Worm (Caenorhabditis elegans): Measurements from ENCODE around the gene C27C12.1.

Gene C27C12.1

ce11 chrX:14818464-14819259 is 34.9 kb downstream of the C27C12.1 start, which contains the start of gene epn-1:
TSS of gene epn-1 (minus strand) at chrX:14818514.
- TF ChIP-seq tbx-2 (tag; optimal IDR thresholded peaks at IDR 0.05) = peak; percentile 98
- peak; percentile 16 for TF ChIP-seq zip-5 (tag; optimal IDR thresholded peaks at IDR 0.05)
- no peak for TF ChIP-seq npax-4 (tag; optimal IDR thresholded peaks at IDR 0.05)
- peak; percentile 94 for TF ChIP-seq ceh-14 (tag; optimal IDR thresholded peaks at IDR 0.05)
- TF ChIP-seq hlh-15 (tag; optimal IDR thresholded peaks at IDR 0.05) = no peak
- peak; percentile 22 for TF ChIP-seq unc-86 (tag; optimal IDR thresholded peaks at IDR 0.05)
- peak; percentile 85 for TF ChIP-seq eyg-1 (tag; optimal IDR thresholded peaks at IDR 0.05)
- TF ChIP-seq tbx-7 (tag; optimal IDR thresholded peaks at IDR 0.05) = peak; percentile 14
- no peak for TF ChIP-seq ttx-3 (tag; optimal IDR thresholded peaks at IDR 0.05)
- TF ChIP-seq fax-1 (tag; optimal IDR thresholded peaks at IDR 0.05) = peak; percentile 52
- no peak for TF ChIP-seq ahr-1 (tag; optimal IDR thresholded peaks at IDR 0.05)
- TF ChIP-seq hlh-13 (GFP tag; optimal IDR thresholded peaks at IDR 0.05) = no peak
- peak; percentile 81 for TF ChIP-seq madf-2 (tag; optimal IDR thresholded peaks at IDR 0.05)
- peak; percentile 54 for TF ChIP-seq ceh-19 (GFP tag; optimal IDR thresholded peaks at IDR 0.05)
- TF ChIP-seq nhr-11 (tag; optimal IDR thresholded peaks at IDR 0.05) = no peak
- peak; percentile 94 for TF ChIP-seq sdc-2 (tag; optimal IDR thresholded peaks at IDR 0.05)
- TF ChIP-seq ama-1 (optimal IDR thresholded peaks at IDR 0.05) = peak; percentile 27
- peak; percentile 95 for TF ChIP-seq rnt-1 (tag; optimal IDR thresholded peaks at IDR 0.05)
- peak; percentile 64 for TF ChIP-seq K09A11.1 (tag; optimal IDR thresholded peaks at IDR 0.05; ENCODE audit: insufficient read depth)
- no peak for TF ChIP-seq pha-4 (tag; optimal IDR thresholded peaks at IDR 0.05)
- TF ChIP-seq pha-2 (tag; optimal IDR thresholded peaks at IDR 0.05) = no peak
- TF ChIP-seq elt-4 (tag; optimal IDR thresholded peaks at IDR 0.05) = no peak
- peak; percentile 62 for TF ChIP-seq pag-3 (tag; optimal IDR thresholded peaks at IDR 0.05; ENCODE audit: borderline replicate concordance)
- TF ChIP-seq ceh-48 (tag; optimal IDR thresholded peaks at IDR 0.05) = no peak
- TF ChIP-seq che-1 (tag; optimal IDR thresholded peaks at IDR 0.05) = no peak
- peak; percentile 50 for TF ChIP-seq ceh-22 (tag; optimal IDR thresholded peaks at IDR 0.05)
- TF ChIP-seq odd-2 (tag; optimal IDR thresholded peaks at IDR 0.05) = no peak
- peak; percentile 48 for TF ChIP-seq Y22D7AL.16 (tag; optimal IDR thresholded peaks at IDR 0.05)
- peak; percentile 97 for TF ChIP-seq ceh-18 (tag; optimal IDR thresholded peaks at IDR 0.05)
- TF ChIP-seq pax-1 (tag; optimal IDR thresholded peaks at IDR 0.05) = no peak
- TF ChIP-seq fkh-6 (tag; optimal IDR thresholded peaks at IDR 0.05) = peak; percentile 21
- TF ChIP-seq elt-2 (tag; optimal IDR thresholded peaks at IDR 0.05) = peak; percentile 87
- TF ChIP-seq F13H6.1 (tag; optimal IDR thresholded peaks at IDR 0.05) = peak; percentile 95
- TF ChIP-seq fkh-10 (GFP tag; optimal IDR thresholded peaks at IDR 0.05) = peak; percentile 8
- peak; percentile 52 for TF ChIP-seq pat-9 (tag; optimal IDR thresholded peaks at IDR 0.05)
- peak; percentile 22 for TF ChIP-seq sox-2 (GFP tag; IDR thresholded peaks at IDR 0.05)
- TF ChIP-seq pros-1 (tag; optimal IDR thresholded peaks at IDR 0.05) = peak; percentile 94
- TF ChIP-seq gmeb-2 (tag; optimal IDR thresholded peaks at IDR 0.05) = no peak
- peak; percentile 78 for TF ChIP-seq unc-42 (tag; optimal IDR thresholded peaks at IDR 0.05)
- no peak for TF ChIP-seq ceh-30 (tag; optimal IDR thresholded peaks at IDR 0.05)
- TF ChIP-seq dve-1 (tag; optimal IDR thresholded peaks at IDR 0.05) = peak; percentile 81
- TF ChIP-seq ceh-2 (tag; optimal IDR thresholded peaks at IDR 0.05) = peak; percentile 83
- no peak for TF ChIP-seq ceh-9 (tag; optimal IDR thresholded peaks at IDR 0.05)
- peak; percentile 91 for TF ChIP-seq nfya-1 (tag; optimal IDR thresholded peaks at IDR 0.05)
- no peak for TF ChIP-seq ceh-45 (GFP tag; IDR thresholded peaks at IDR 0.05)
- TF ChIP-seq syd-9 (tag; optimal IDR thresholded peaks at IDR 0.05) = peak; percentile 76
- TF ChIP-seq ceh-24 (tag; optimal IDR thresholded peaks at IDR 0.05) = no peak
- peak; percentile 47 for TF ChIP-seq mec-3 (tag; optimal IDR thresholded peaks at IDR 0.05; ENCODE audit: borderline replicate concordance)
- TF ChIP-seq T23F11.4 (GFP tag; optimal IDR thresholded peaks at IDR 0.05) = peak; percentile 53
- TF ChIP-seq lim-6 (tag; optimal IDR thresholded peaks at IDR 0.05) = peak; percentile 64
- no peak for TF ChIP-seq C38D4.7 (GFP tag; optimal IDR thresholded peaks at IDR 0.05)
- TF ChIP-seq pqm-1 (tag; optimal IDR thresholded peaks at IDR 0.05) = peak; percentile 88
